Worm (Caenorhabditis elegans): Measurements from ENCODE around the gene mrck-1.

ce11 chrV:6288607-6289006 is 21.5 kb upstream of the mrck-1 start, which contains the start of gene K12B6.11:
- TF ChIP-seq snpc-4 (tag; optimal IDR thresholded peaks at IDR 0.05), result no peak
- TF ChIP-seq nhr-237 (tag; optimal IDR thresholded peaks at IDR 0.05), result no peak
- no peak for TF ChIP-seq ama-1 (optimal IDR thresholded peaks at IDR 0.05)
- TF ChIP-seq ceh-16 (tag; optimal IDR thresholded peaks at IDR 0.05), result no peak
- TF ChIP-seq nhr-12 (tag; optimal IDR thresholded peaks at IDR 0.05), result no peak
- TF ChIP-seq egl-27 (tag; optimal IDR thresholded peaks at IDR 0.05), result no peak
- no peak for TF ChIP-seq ztf-4 (tag; optimal IDR thresholded peaks at IDR 0.05)
- TF ChIP-seq daf-12 (tag; optimal IDR thresholded peaks at IDR 0.05), result no peak
- TF ChIP-seq unc-62 (GFP tag; optimal IDR thresholded peaks at IDR 0.05), result no peak
- TF ChIP-seq ztf-11 (tag; optimal IDR thresholded peaks at IDR 0.05), result no peak
- no peak for TF ChIP-seq nfya-1 (tag; optimal IDR thresholded peaks at IDR 0.05; ENCODE audit: insufficient read depth)
